Fruit fly (Drosophila melanogaster) whole organism, adult: ENCODE data around the gene Fum2.

Experiments
- CG11617 ChIP-seq: fragments of 200-800 bp; sonication (Bioruptor generic); optimal IDR thresholded peaks from 2 replicates; lab custom pipeline; 2017; ENCODE audit warnings: mild to moderate bottlenecking, missing biosample characterization, missing genetic modification reagents, missing genetic modification characterization
- CG12768 ChIP-seq: fragments of 200-800 bp; sonication (Bioruptor generic); optimal IDR thresholded peaks from 2 replicates; lab custom pipeline; 2017; ENCODE audit warnings: missing biosample characterization, missing genetic modification characterization, mild to moderate bottlenecking, moderate library complexity, missing genetic modification reagents
- CG14711 ChIP-seq: fragments of 200-800 bp; sonication (Bioruptor generic); optimal IDR thresholded peaks from 2 replicates; lab custom pipeline; 2018; ENCODE audit warnings: missing biosample characterization, mild to moderate bottlenecking, missing genetic modification characterization, moderate library complexity
- CG1620 ChIP-seq: fragments of 200-800 bp; sonication (Bioruptor generic); optimal IDR thresholded peaks from 2 replicates; lab custom pipeline; 2016; ENCODE audit warnings: missing biosample characterization, missing genetic modification characterization
- CG33017 ChIP-seq: fragments of 200-800 bp; sonication (Bioruptor generic); optimal IDR thresholded peaks from 2 replicates; lab custom pipeline; 2018; ENCODE audit warnings: missing biosample characterization, mild to moderate bottlenecking, missing genetic modification characterization, moderate library complexity
- CG5204 ChIP-seq: fragments of 200-800 bp; sonication (Bioruptor generic); optimal IDR thresholded peaks from 2 replicates; lab custom pipeline; 2016; ENCODE audit warnings: missing biosample characterization, missing genetic modification characterization
- CG7045 ChIP-seq: fragments of 200-800 bp; sonication (Bioruptor generic); optimal IDR thresholded peaks from 2 replicates; lab custom pipeline; 2017; ENCODE audit warnings: missing biosample characterization, mild to moderate bottlenecking, missing genetic modification characterization
- CG7101 ChIP-seq: fragments of 200-800 bp; sonication (Bioruptor generic); optimal IDR thresholded peaks from 2 replicates; lab custom pipeline; 2018; ENCODE audit warnings: missing biosample characterization, mild to moderate bottlenecking, missing genetic modification characterization, moderate library complexity
- Clk ChIP-seq: fragments of 200-800 bp; sonication (Bioruptor generic); optimal IDR thresholded peaks from 2 replicates; lab custom pipeline; 2017; ENCODE audit warnings: missing biosample characterization, missing genetic modification characterization
- Crg-1 ChIP-seq: fragments of 200-800 bp; sonication (Bioruptor generic); optimal IDR thresholded peaks from 2 replicates; lab custom pipeline; 2016; ENCODE audit warnings: missing biosample characterization, missing genetic modification characterization
- Hr96 ChIP-seq: fragments of 200-800 bp; sonication (Bioruptor generic); optimal IDR thresholded peaks from 2 replicates; lab custom pipeline; 2016; ENCODE audit warnings: missing biosample characterization, missing genetic modification characterization
- Mnt ChIP-seq: fragments of 200-800 bp; sonication (Bioruptor generic); optimal IDR thresholded peaks from 2 replicates; lab custom pipeline; 2016; ENCODE audit warnings: missing biosample characterization, mild to moderate bottlenecking, missing genetic modification characterization
- bab1 ChIP-seq: fragments of 200-800 bp; sonication (Bioruptor generic); optimal IDR thresholded peaks from 3 replicates; lab custom pipeline; 2019; ENCODE audit warnings: missing biosample characterization, mild to moderate bottlenecking, missing genetic modification characterization, moderate library complexity
- cic ChIP-seq: fragments of 200-800 bp; sonication (Bioruptor generic); optimal IDR thresholded peaks from 2 replicates; lab custom pipeline; 2017; ENCODE audit warnings: missing biosample characterization, mild to moderate bottlenecking, missing genetic modification characterization, moderate library complexity
- cnc ChIP-seq, 2 experiments: fragments of >200 bp; optimal IDR thresholded peaks; 2 replicates each; lab custom pipeline; 2017
- kay ChIP-seq: fragments of 200-800 bp; sonication (Bioruptor generic); peaks from one replicate; lab custom pipeline; 2016; ENCODE audit warnings: missing biosample characterization, missing genetic modification characterization, borderline replicate concordance
- ovo ChIP-seq: fragments of 200-800 bp; sonication (Bioruptor generic); optimal IDR thresholded peaks from 2 replicates; lab custom pipeline; 2016; ENCODE audit warnings: missing biosample characterization, missing genetic modification characterization
- pad ChIP-seq: fragments of 200-800 bp; sonication (Bioruptor generic); optimal IDR thresholded peaks from 3 replicates; lab custom pipeline; 2017; ENCODE audit warnings: missing biosample characterization, missing genetic modification characterization, mild to moderate bottlenecking, moderate library complexity, missing genetic modification reagents
- tj ChIP-seq: fragments of 200-800 bp; sonication (Bioruptor generic); optimal IDR thresholded peaks from 3 replicates; lab custom pipeline; 2017; ENCODE audit warnings: missing biosample characterization, mild to moderate bottlenecking, missing genetic modification characterization, moderate library complexity
- toe ChIP-seq: fragments of 200-800 bp; sonication (Bioruptor generic); optimal IDR thresholded peaks from 2 replicates; lab custom pipeline; 2016; ENCODE audit warnings: missing biosample characterization, missing genetic modification characterization

Gene Fum2

DNA sequence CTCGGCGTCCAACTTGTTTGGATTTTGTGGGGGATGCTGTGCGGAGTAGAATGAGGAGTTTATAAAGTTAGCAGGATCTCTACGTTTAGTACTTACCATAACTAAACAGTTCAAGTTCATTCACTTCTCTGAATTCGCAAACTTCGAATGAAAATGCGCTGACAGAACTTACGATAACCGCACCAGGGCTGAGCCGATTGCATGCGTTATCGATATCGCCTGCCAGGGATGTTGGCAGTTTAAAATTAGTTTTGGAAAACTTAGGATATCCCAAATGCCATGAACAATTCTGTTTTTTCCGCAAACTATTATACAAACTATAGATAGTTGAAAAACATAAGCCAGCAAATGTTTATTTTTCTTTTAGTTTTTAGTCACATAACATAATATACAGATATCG is 5.7 kb downstream of the Fum2 start, which contains the start of gene CG44303:
CG44303 (minus strand) TSS at position 154 of the 400 bp plus-strand sequence.
- no peak for TF ChIP-seq CG5204 (GFP tag; lab: Kevin White, UChicago)
- no peak for TF ChIP-seq Crg-1
- no peak for TF ChIP-seq cnc (optimal IDR thresholded peaks at IDR 0.05; lab: Kevin White, UChicago)
- no peak for TF ChIP-seq pad
- TF ChIP-seq CG33017 (tag; lab: Kevin White, UChicago), result no peak
- TF ChIP-seq bab1 (GFP tag; lab: Kevin White, UChicago), result no peak
- no peak for TF ChIP-seq kay
- no peak for TF ChIP-seq CG1620 (GFP tag; lab: Kevin White, UChicago)
- no peak for TF ChIP-seq CG11617
- no peak for TF ChIP-seq CG14711 (tag; lab: Kevin White, UChicago)
- no peak for TF ChIP-seq tj (GFP tag; lab: Kevin White, UChicago)
- no peak for TF ChIP-seq ovo (GFP tag; lab: Kevin White, UChicago)
- TF ChIP-seq Clk (GFP tag; lab: Kevin White, UChicago), result no peak
- no peak for TF ChIP-seq Mnt (GFP tag; lab: Kevin White, UChicago)
- no peak for TF ChIP-seq CG12768 (GFP tag; lab: Kevin White, UChicago)

DNA sequence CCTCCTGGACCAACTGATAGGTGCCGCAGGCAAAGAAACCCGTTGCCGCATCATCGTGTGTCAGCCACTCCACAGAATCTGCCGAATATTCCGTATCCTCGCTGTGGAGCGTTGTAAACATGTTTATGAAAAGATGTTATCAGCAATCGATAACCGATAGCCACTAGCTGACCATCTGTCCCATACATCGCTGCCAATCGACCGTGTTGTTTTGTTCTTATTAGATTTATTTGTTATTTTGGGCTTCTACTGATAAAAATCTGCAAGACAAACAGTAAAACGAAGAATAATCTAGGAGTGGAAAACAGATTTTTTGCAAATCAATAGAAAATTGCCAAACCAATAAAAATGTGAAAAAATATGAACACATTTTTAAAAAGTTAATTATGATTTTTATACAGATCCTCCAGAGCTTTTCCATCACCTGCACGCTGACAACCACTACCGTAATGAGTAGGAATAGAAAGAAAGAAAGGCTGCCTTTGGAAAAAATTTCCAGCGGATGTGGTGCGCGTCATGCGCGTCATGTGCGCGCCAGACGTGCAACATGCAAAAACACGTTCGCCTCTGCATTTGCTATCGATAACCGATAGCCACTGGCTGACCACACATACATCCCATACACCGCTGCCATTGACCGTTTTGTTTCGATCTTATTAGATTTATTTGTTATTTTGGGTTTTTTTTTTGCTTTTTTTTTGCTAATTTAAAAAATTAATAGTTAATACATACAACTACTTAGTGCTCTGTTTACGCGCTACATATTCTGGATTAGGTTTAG is 7.2 kb downstream of the Fum2 start, which contains the start of gene CG3184:
CG3184 (minus strand) TSS at position 155 of the 781 bp plus-strand sequence.
- TF ChIP-seq Mnt (GFP tag; lab: Kevin White, UChicago) (peak; percentile 12), pad (peak; percentile 4), kay (no peak), CG12768 (GFP tag; lab: Kevin White, UChicago) (no peak), CG1620 (GFP tag; lab: Kevin White, UChicago) (peak; percentile 31), tj (GFP tag; lab: Kevin White, UChicago) (peak; percentile 8), CG33017 (tag; lab: Kevin White, UChicago) (no peak), CG11617 (peak; percentile 19), ovo (GFP tag; lab: Kevin White, UChicago) (no peak)

DNA sequence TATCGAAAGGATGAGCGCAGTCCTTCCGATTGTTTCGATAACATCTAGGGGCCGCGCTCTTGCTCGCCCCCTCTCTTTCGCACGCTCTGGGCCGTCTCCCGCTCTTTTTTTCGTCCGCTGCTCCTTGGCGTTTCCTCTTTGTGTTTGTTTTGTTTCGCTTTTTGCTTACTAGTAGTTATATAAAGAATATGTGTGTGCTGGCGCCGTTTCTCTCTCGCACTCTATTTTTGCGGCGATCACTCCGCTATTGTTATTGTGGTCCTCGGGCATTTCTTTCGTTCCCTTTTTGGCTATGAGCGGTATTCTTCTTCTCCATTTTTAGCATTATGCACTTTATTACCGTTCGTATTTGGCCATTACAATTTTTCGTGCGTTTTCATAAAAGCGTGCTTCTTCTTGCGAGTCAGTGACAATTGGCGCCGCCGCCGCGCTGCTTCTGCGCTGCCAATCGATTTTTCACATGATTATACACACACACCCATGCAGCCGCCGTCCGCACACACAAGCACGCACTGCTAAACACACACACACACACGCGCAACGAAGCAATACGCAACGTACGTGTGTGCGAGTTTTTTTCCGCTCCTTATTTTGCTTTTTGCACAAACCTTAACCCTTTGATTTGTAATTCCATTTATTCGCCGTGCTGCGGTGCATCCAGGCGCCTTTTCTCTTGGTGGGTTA is 12.7 kb downstream of the Fum2 start:
- TF ChIP-seq cnc (optimal IDR thresholded peaks at IDR 0.05; lab: Kevin White, UChicago) (no peak), tj (GFP tag; lab: Kevin White, UChicago) (peak; percentile 58), CG1620 (GFP tag; lab: Kevin White, UChicago) (no peak), cic (GFP tag; lab: Kevin White, UChicago) (peak; percentile 81), bab1 (GFP tag; lab: Kevin White, UChicago) (peak; percentile 32), ovo (GFP tag; lab: Kevin White, UChicago) (no peak), CG7101 (tag; lab: Kevin White, UChicago) (no peak), CG33017 (tag; lab: Kevin White, UChicago) (no peak), CG7045 (GFP tag; lab: Kevin White, UChicago) (no peak), CG5204 (GFP tag; lab: Kevin White, UChicago) (no peak), kay (no peak), Mnt (GFP tag; lab: Kevin White, UChicago) (peak; percentile 41)

DNA sequence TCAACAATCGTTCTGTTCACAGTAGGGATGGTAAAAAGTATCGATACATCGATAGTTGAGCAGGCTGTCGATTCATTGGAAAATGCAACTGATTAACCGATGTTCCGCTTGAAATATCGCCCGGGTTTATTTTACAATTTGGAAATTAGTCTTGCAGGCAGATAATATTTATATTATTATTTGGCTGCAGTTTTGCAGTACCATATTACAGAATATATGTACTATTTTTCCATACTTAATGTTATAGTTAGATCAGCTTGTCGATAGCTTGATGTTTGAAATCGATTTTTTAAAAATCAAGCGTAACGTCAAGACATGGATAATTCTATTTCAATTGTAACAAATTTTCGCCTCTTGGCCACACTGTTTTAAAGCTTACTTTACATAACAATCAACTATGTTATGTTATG is 13.4 kb downstream of the Fum2 start, which contains the start of gene CG14442:
CG14442 (minus strand) TSS at position 29 of the 410 bp plus-strand sequence.
- TF ChIP-seq CG11617, result peak; percentile 65
- peak; percentile 68 for TF ChIP-seq CG14711 (tag; lab: Kevin White, UChicago)
- no peak for TF ChIP-seq Clk (GFP tag; lab: Kevin White, UChicago)
- no peak for TF ChIP-seq CG7045 (GFP tag; lab: Kevin White, UChicago)
- TF ChIP-seq CG5204 (GFP tag; lab: Kevin White, UChicago), result no peak
- TF ChIP-seq CG12768 (GFP tag; lab: Kevin White, UChicago), result no peak
- TF ChIP-seq cic (GFP tag; lab: Kevin White, UChicago), result no peak
- no peak for TF ChIP-seq kay
- peak; percentile 41 for TF ChIP-seq pad
- TF ChIP-seq cnc (optimal IDR thresholded peaks at IDR 0.05; lab: Kevin White, UChicago), result no peak
- no peak for TF ChIP-seq Hr96
- no peak for TF ChIP-seq tj (GFP tag; lab: Kevin White, UChicago)
- TF ChIP-seq CG1620 (GFP tag; lab: Kevin White, UChicago), result peak; percentile 70
- TF ChIP-seq Mnt (GFP tag; lab: Kevin White, UChicago), result peak; percentile 59
- peak; percentile 76 for TF ChIP-seq CG7101 (tag; lab: Kevin White, UChicago)
- peak; percentile 28 for TF ChIP-seq ovo (GFP tag; lab: Kevin White, UChicago)
- no peak for TF ChIP-seq toe
- peak; percentile 62 for TF ChIP-seq Crg-1
- peak; percentile 30 for TF ChIP-seq CG33017 (tag; lab: Kevin White, UChicago)
- TF ChIP-seq bab1 (GFP tag; lab: Kevin White, UChicago), result peak; percentile 69

DNA sequence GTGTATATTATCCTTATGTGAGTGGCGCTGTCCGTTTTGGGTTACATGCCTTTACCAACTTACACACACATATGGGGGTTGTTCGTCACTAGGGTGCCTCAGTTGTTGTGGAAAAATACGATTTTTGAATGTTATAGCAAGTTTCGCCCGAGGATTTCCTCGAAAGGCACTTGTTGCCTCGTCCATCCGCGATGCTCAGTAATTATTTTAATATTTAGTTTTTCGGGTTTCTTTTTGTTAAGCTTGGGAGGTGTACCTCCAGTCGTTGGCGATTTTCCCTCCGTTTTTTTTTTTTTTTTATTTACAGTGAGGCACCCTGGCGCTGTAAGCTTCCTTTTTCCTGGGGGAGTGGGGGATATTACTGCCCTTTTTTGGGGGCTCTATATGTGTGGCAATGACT is 14.9 kb downstream of the Fum2 start:
- TF ChIP-seq CG1620 (GFP tag; lab: Kevin White, UChicago), result no peak
- peak; percentile 40 for TF ChIP-seq tj (GFP tag; lab: Kevin White, UChicago)
- TF ChIP-seq CG7101 (tag; lab: Kevin White, UChicago), result peak; percentile 70
- TF ChIP-seq cic (GFP tag; lab: Kevin White, UChicago), result no peak
- no peak for TF ChIP-seq kay
- peak; percentile 57 for TF ChIP-seq CG7045 (GFP tag; lab: Kevin White, UChicago)
- TF ChIP-seq CG14711 (tag; lab: Kevin White, UChicago), result peak; percentile 45
- no peak for TF ChIP-seq pad
- peak; percentile 20 for TF ChIP-seq bab1 (GFP tag; lab: Kevin White, UChicago)
- peak; percentile 70 for TF ChIP-seq CG5204 (GFP tag; lab: Kevin White, UChicago)
- peak; percentile 68 for TF ChIP-seq CG12768 (GFP tag; lab: Kevin White, UChicago)
- TF ChIP-seq Mnt (GFP tag; lab: Kevin White, UChicago), result peak; percentile 44
- TF ChIP-seq CG33017 (tag; lab: Kevin White, UChicago), result peak; percentile 60
- TF ChIP-seq CG11617, result peak; percentile 63
- peak; percentile 38 for TF ChIP-seq Crg-1
- TF ChIP-seq Clk (GFP tag; lab: Kevin White, UChicago), result peak; percentile 27
- peak; percentile 14 for TF ChIP-seq ovo (GFP tag; lab: Kevin White, UChicago)
- peak; percentile 60 for TF ChIP-seq toe
- no peak for TF ChIP-seq Hr96
